Worm (Caenorhabditis elegans): ENCODE measurements around the gene cyp-35A2.

cyp-35A2 gene

DNA sequence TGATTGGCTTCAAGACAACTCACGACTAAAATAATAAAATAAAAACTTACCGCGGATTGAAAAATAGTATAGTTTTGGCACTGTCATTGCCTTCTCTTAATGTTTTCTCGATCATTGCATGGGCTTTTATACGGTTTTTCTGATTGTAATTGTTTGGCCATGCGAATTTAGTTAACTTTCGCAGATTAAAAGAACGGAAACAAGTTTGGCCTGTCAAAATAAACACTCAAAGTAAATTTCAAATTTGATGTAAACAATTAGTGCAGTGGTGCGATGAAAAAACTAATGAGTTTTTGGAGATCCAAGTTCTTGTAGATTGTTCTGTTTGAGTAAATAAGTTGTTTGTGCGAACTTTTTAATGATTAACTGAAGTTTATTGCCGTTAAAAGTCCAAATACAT, 35.2 kb upstream of the cyp-35A2 start, which contains the start of gene gst-41:
Gene gst-41 (minus strand): TSS at position 101 of the 400 bp plus-strand sequence.
- TF ChIP-seq ceh-88 (GFP tag; IDR thresholded peaks at IDR 0.05) (no peak), alr-1 (tag; optimal IDR thresholded peaks at IDR 0.05; ENCODE audit: borderline replicate concordance) (no peak), unc-62 (GFP tag; optimal IDR thresholded peaks at IDR 0.05) (no peak), F16B12.6 (tag; optimal IDR thresholded peaks at IDR 0.05) (no peak), pax-3 (tag; optimal IDR thresholded peaks at IDR 0.05) (no peak), tbx-2 (tag; optimal IDR thresholded peaks at IDR 0.05) (no peak), hlh-17 (GFP tag; optimal IDR thresholded peaks at IDR 0.05; ENCODE audit: borderline replicate concordance) (no peak), unc-30 (tag; optimal IDR thresholded peaks at IDR 0.05) (no peak), jun-1 (tag; optimal IDR thresholded peaks at IDR 0.05) (no peak), nhr-85 (tag) (no peak), nhr-76 (tag; optimal IDR thresholded peaks at IDR 0.05) (no peak), elt-3 (tag; optimal IDR thresholded peaks at IDR 0.05) (no peak), nhr-19 (GFP tag; conservative IDR thresholded peaks at IDR 0.05) (no peak), dsc-1 (tag; optimal IDR thresholded peaks at IDR 0.05) (no peak), nhr-20 (tag; optimal IDR thresholded peaks at IDR 0.05) (no peak), rnt-1 (tag; optimal IDR thresholded peaks at IDR 0.05) (no peak), fkh-10 (GFP tag; optimal IDR thresholded peaks at IDR 0.05) (no peak), swsn-7 (tag; optimal IDR thresholded peaks at IDR 0.05) (no peak), nhr-84 (tag; optimal IDR thresholded peaks at IDR 0.05) (no peak)

DNA sequence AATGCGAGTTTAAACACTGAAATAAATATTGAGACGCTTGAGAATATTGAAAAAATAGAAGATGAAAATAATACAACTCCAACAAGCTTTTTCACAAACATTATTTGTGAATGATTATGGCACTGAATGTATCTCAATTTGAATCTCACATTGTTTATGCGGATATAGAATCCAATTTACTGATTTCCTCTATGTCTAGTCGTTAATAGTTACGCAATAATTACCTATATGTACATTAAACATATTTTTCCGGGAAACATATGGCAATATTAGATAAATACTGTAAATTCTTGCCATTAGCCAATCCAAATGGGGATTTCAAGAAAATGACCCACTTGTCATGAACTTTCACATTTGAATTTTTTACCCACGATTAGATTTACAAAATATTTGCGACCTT, 31.4 kb upstream of the cyp-35A2 start, which contains the start of gene srx-9:
Gene srx-9 (minus strand): TSS at position 101 of the 400 bp plus-strand sequence.
- no peak for TF ChIP-seq mdl-1 (tag; optimal IDR thresholded peaks at IDR 0.05)
- TF ChIP-seq nhr-11 (tag; optimal IDR thresholded peaks at IDR 0.05) = no peak
- no peak for TF ChIP-seq zip-4 (GFP tag; optimal IDR thresholded peaks at IDR 0.05)
- TF ChIP-seq ets-5 (GFP tag; IDR thresholded peaks at IDR 0.05) = no peak
- TF ChIP-seq snu-23 (GFP tag; optimal IDR thresholded peaks at IDR 0.05) = no peak
- TF ChIP-seq lir-3 (tag; optimal IDR thresholded peaks at IDR 0.05; ENCODE audit: poor library complexity) = no peak
- no peak for TF ChIP-seq tlp-1 (tag; optimal IDR thresholded peaks at IDR 0.05)
- TF ChIP-seq ztf-4 (tag; optimal IDR thresholded peaks at IDR 0.05) = no peak
- no peak for TF ChIP-seq egl-27 (tag; optimal IDR thresholded peaks at IDR 0.05)
- TF ChIP-seq irx-1 (tag; optimal IDR thresholded peaks at IDR 0.05) = no peak
- no peak for TF ChIP-seq unc-30 (tag; optimal IDR thresholded peaks at IDR 0.05)
- TF ChIP-seq lin-14 (GFP tag; optimal IDR thresholded peaks at IDR 0.05) = no peak

DNA sequence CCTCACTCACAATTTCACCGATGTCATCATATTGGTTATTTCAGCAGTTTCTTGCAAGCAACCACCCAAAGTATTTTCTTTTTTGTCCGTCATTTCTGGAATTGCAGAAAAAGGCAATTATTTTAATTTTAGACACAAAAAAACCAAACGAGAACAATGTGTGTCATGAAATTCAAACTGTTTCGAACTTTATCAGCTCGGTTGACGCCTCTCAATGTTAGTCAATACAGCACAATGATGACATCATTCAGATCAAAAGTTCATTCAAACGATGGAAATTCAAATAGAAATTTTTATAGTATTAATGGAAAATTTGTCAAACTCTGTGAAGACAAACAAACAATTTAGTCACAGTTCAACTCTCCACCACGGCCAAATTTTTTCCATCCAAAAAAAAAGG, 28.0 kb upstream of the cyp-35A2 start, which contains the start of gene fbxa-105:
Gene fbxa-105 (minus strand): TSS at position 97 of the 400 bp plus-strand sequence.
- no peak for TF ChIP-seq lin-35 (GFP tag; optimal IDR thresholded peaks at IDR 0.05)
- no peak for TF ChIP-seq lin-39 (tag; optimal IDR thresholded peaks at IDR 0.05)
- TF ChIP-seq tbx-2 (tag; optimal IDR thresholded peaks at IDR 0.05) = no peak
- TF ChIP-seq C34B4.2 (tag; optimal IDR thresholded peaks at IDR 0.05) = no peak
- TF ChIP-seq irx-1 (tag; optimal IDR thresholded peaks at IDR 0.05) = no peak
- TF ChIP-seq xbp-1 (tag; optimal IDR thresholded peaks at IDR 0.05) = no peak
- TF ChIP-seq ztf-4 (tag; optimal IDR thresholded peaks at IDR 0.05) = no peak
- TF ChIP-seq zip-4 (GFP tag; optimal IDR thresholded peaks at IDR 0.05) = no peak
- TF ChIP-seq ceh-8 (GFP tag; optimal IDR thresholded peaks at IDR 0.05) = no peak
- no peak for TF ChIP-seq fkh-10 (GFP tag; optimal IDR thresholded peaks at IDR 0.05)
- TF ChIP-seq efl-1 (optimal IDR thresholded peaks at IDR 0.05) = no peak
- peak in 1 of 2 experiments; percentile 19 for TF ChIP-seq efl-1 (GFP tag; optimal IDR thresholded peaks at IDR 0.05 in 1 of 2)
- no peak for TF ChIP-seq nhr-71 (tag; optimal IDR thresholded peaks at IDR 0.05)
- no peak for TF ChIP-seq grh-1 (GFP tag; IDR thresholded peaks at IDR 0.05)
- TF ChIP-seq elt-2 (tag; optimal IDR thresholded peaks at IDR 0.05) = peak; percentile 3
- TF ChIP-seq hlh-17 (GFP tag; optimal IDR thresholded peaks at IDR 0.05; ENCODE audit: borderline replicate concordance) = no peak
- TF ChIP-seq mep-1 (tag; optimal IDR thresholded peaks at IDR 0.05) = no peak

Data from whole organism, L1 larva.